Fruit fly (Drosophila melanogaster): ENCODE data around the gene XNP.

The XNP gene

DNA sequence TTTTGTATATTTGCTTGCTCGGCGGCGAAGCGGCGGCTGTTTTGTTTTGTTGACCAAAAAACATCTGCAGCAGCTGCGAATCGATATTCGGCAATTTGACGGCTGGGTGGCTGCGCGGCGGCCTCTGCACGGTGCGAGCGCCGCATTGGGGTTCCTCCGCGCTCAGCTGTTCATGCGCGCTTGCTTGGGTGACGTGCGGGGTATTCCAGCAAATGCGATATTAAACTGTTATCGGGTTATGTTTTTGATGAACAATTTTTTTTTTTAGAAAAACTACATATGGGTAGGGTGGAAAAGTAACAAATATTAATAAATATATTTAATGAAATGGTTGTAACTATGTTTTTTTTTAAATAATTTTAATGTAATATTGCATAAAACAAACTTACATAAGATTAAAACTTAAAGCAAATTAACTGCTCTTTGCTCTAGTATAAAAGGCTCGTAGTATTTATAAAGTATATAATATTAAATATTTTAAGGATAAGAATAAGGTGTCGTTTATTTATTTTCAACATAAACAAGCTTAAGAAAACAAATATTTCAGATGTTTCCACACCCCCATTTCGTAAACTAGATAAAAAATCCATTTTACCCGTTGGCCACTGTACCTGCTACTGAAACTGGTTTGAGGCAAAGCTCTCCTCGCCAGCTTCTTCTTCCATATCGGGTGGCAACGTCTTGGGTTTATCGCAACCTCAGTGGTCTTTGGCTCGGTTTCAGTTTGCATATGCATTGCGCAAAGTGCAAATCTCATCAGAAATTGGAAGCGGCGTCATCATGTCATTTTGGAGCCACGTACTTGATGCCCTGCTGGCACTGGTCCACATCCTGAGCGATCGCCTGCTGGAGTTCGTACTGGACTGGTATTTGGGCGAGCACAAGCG is 8.4 kb upstream of the XNP start, which contains the start of the genes Gnpat and CG5112 (continued):
- peak; percentile 1 for TF ChIP-seq YL-1 (GFP tag; optimal IDR thresholded peaks at IDR 0.05)
- peak; percentile 55; the same call in 1 of the 2 replicates for TF ChIP-seq CG8765 (GFP tag; IDR thresholded peaks at IDR 0.05)
- TF ChIP-seq TFAM (GFP tag; optimal IDR thresholded peaks at IDR 0.05): no peak
- no peak for TF ChIP-seq en (GFP tag; optimal IDR thresholded peaks at IDR 0.05)
- peak; percentile 92 for TF ChIP-seq ken (GFP tag; IDR thresholded peaks at IDR 0.05)
- no peak for TF ChIP-seq jumu (GFP tag; optimal IDR thresholded peaks at IDR 0.05)

DNA sequence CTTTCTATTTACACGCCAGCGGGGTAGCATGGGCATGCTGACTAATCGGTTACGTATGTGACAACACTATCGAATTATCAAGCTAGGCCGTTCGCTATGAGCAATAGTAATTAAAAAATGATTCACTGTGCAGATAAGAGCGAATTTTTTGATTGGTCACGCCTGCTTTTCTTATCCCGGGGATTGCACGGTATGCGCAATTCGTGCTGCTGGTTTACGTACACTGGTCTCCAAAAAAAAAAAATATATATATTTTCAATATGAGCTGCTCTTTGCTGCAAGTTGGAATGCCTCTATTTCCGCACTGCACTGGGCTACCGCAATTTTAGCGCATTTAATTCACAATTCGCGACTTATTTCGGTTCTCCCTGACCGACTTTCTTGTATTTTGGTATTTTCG is 7.7 kb upstream of the XNP start:
- TF ChIP-seq fd96Cb (tag; optimal IDR thresholded peaks at IDR 0.05): peak; percentile 24
- peak; percentile 12 for TF ChIP-seq slp2 (GFP tag; optimal IDR thresholded peaks at IDR 0.05)
- peak; percentile 42 for TF ChIP-seq Fer1 (GFP tag; optimal IDR thresholded peaks at IDR 0.05)
- peak; percentile 8; the same call in 1 of the 3 replicates for TF ChIP-seq ci (GFP tag; IDR thresholded peaks at IDR 0.05)
- TF ChIP-seq exex (tag; optimal IDR thresholded peaks at IDR 0.05): peak; percentile 81
- TF ChIP-seq Hr51 (GFP tag; optimal IDR thresholded peaks at IDR 0.05): peak in 1 of 2 experiments; percentile 48
- peak; percentile 71 for TF ChIP-seq Drgx (GFP tag; IDR thresholded peaks at IDR 0.05)
- TF ChIP-seq CG32772 (GFP tag; IDR thresholded peaks at IDR 0.05): peak; percentile 37; the same call in 1 of the 2 replicates
- no peak for TF ChIP-seq CG17186 (GFP tag; optimal IDR thresholded peaks at IDR 0.05)
- no peak for TF ChIP-seq CG1233 (GFP tag; optimal IDR thresholded peaks at IDR 0.05)
- peak; percentile 3 for TF ChIP-seq scrt (GFP tag; optimal IDR thresholded peaks at IDR 0.05)
- TF ChIP-seq Lim3 (GFP tag; IDR thresholded peaks at IDR 0.05): 0 out of 2 replicates have a peak, but pooled peaks have one; percentile 12
- TF ChIP-seq CG9817 (tag; optimal IDR thresholded peaks at IDR 0.05): no peak
- peak; percentile 11 for TF ChIP-seq ATbp (GFP tag; optimal IDR thresholded peaks at IDR 0.05)
- TF ChIP-seq chinmo (GFP tag; IDR thresholded peaks at IDR 0.05; ENCODE audit: partially characterized antibody): 0 out of 4 replicates have a peak, but pooled peaks have one; percentile 61
- peak; percentile 40 for TF ChIP-seq unpg (GFP tag; optimal IDR thresholded peaks at IDR 0.05)
- TF ChIP-seq CG11085 (GFP tag; IDR thresholded peaks at IDR 0.05): no peak
- 0 out of 2 replicates have a peak, but pooled peaks have one; percentile 9 for TF ChIP-seq Taf1 (GFP tag; IDR thresholded peaks at IDR 0.05)
- peak; percentile 19 for TF ChIP-seq CG8089 (GFP tag; optimal IDR thresholded peaks at IDR 0.05)
- peak; percentile 36 for TF ChIP-seq dmrt99B (tag; optimal IDR thresholded peaks at IDR 0.05)
- TF ChIP-seq Pdp1 (GFP tag; optimal IDR thresholded peaks at IDR 0.05): peak in 1 of 2 experiments; percentile 22
- peak; percentile 19 for TF ChIP-seq az2 (GFP tag; optimal IDR thresholded peaks at IDR 0.05)
- TF ChIP-seq CG11696 (GFP tag; IDR thresholded peaks at IDR 0.05): peak; percentile 50
- TF ChIP-seq Ada2b (GFP tag; IDR thresholded peaks at IDR 0.05): peak; percentile 41
- peak; percentile 29 for TF ChIP-seq Asciz (GFP tag; optimal IDR thresholded peaks at IDR 0.05)
- peak; percentile 74 for TF ChIP-seq Nf-YB (GFP tag; optimal IDR thresholded peaks at IDR 0.05)
- peak; percentile 47 for TF ChIP-seq Xrp1 (GFP tag; IDR thresholded peaks at IDR 0.05)
- TF ChIP-seq CG17328 (GFP tag; IDR thresholded peaks at IDR 0.05): peak; percentile 34; the same call in 1 of the 2 replicates
- TF ChIP-seq zfh1 (GFP tag; IDR thresholded peaks at IDR 0.05): peak; percentile 41; the same call in 2 of the 3 replicates
- TF ChIP-seq seq (GFP tag; IDR thresholded peaks at IDR 0.05): peak; percentile 57; the same call in 1 of the 2 replicates
- TF ChIP-seq CG11456 (GFP tag; IDR thresholded peaks at IDR 0.05): 0 out of 3 replicates have a peak, but pooled peaks have one; percentile 4
- TF ChIP-seq CG10321 (GFP tag; IDR thresholded peaks at IDR 0.05): no peak
- TF ChIP-seq kay (GFP tag; optimal IDR thresholded peaks at IDR 0.05): peak; percentile 60
- peak; percentile 88 for TF ChIP-seq D19B (GFP tag; optimal IDR thresholded peaks at IDR 0.05)
- peak; percentile 39 for TF ChIP-seq Oli (tag; optimal IDR thresholded peaks at IDR 0.05)
- TF ChIP-seq org-1 (GFP tag; optimal IDR thresholded peaks at IDR 0.05): no peak
- peak; percentile 29 for TF ChIP-seq oc (tag; optimal IDR thresholded peaks at IDR 0.05)
- TF ChIP-seq Ptx1 (GFP tag; IDR thresholded peaks at IDR 0.05): 0 out of 2 replicates have a peak, but pooled peaks have one; percentile 5
- no peak for TF ChIP-seq knrl (GFP tag; IDR thresholded peaks at IDR 0.05; ENCODE audit: partially characterized antibody)
- TF ChIP-seq dpn (GFP tag; optimal IDR thresholded peaks at IDR 0.05): no peak

All from whole organism, embryonic.